Worm (Caenorhabditis elegans): ENCODE measurements around the gene F23B12.4.
A peak's percentile ranks its signal among the peaks of the same experiment; 100 is the strongest.

Gene F23B12.4

ce11 chrV:14423268-14423667 is 17.7 kb upstream of the F23B12.4 start, which contains the start of gene rpoa-12 (continued):
- no peak for TF ChIP-seq B0019.2 (GFP tag; conservative IDR thresholded peaks at IDR 0.05)
- peak; percentile 42; the same call in 1 of the 2 replicates for TF ChIP-seq mcd-1 (GFP tag; IDR thresholded peaks at IDR 0.05)
- TF ChIP-seq ceh-100 (GFP tag; IDR thresholded peaks at IDR 0.05) = peak; percentile 88
- no peak for TF ChIP-seq snpc-1.3 (tag; optimal IDR thresholded peaks at IDR 0.05; ENCODE audit: insufficient read depth)
- no peak for TF ChIP-seq hmg-1.2 (GFP tag; IDR thresholded peaks at IDR 0.05)
- no peak for TF ChIP-seq T07F8.4 (tag; optimal IDR thresholded peaks at IDR 0.05)
- TF ChIP-seq K12H6.12 (tag; optimal IDR thresholded peaks at IDR 0.05) = peak; percentile 17
- no peak for TF ChIP-seq F57A8.1 (GFP tag; optimal IDR thresholded peaks at IDR 0.05)
- TF ChIP-seq tbx-9 (tag; optimal IDR thresholded peaks at IDR 0.05; ENCODE audit: borderline replicate concordance) = no peak
- no peak for TF ChIP-seq egl-44 (GFP tag; IDR thresholded peaks at IDR 0.05)
- TF ChIP-seq nfya-1 (tag; optimal IDR thresholded peaks at IDR 0.05; ENCODE audit: borderline replicate concordance, insufficient read depth) = no peak
- TF ChIP-seq ztf-18 (tag; optimal IDR thresholded peaks at IDR 0.05) = peak; percentile 5
- TF ChIP-seq ceh-27 (GFP tag; optimal IDR thresholded peaks at IDR 0.05) = peak; percentile 39
- TF ChIP-seq zfh-2 (GFP tag; conservative IDR thresholded peaks at IDR 0.05) = no peak
- TF ChIP-seq Y67H2A.10 (GFP tag; conservative IDR thresholded peaks at IDR 0.05) = no peak

- TF ChIP-seq rpc-1 (optimal IDR thresholded peaks at IDR 0.05) (peak; percentile 11), rpc-1 (tag; optimal IDR thresholded peaks at IDR 0.05) (no peak), madf-6 (GFP tag; IDR thresholded peaks at IDR 0.05) (peak; percentile 31; the same call in 1 of the 2 replicates), ceh-100 (GFP tag; IDR thresholded peaks at IDR 0.05) (peak; percentile 78), mcd-1 (GFP tag; IDR thresholded peaks at IDR 0.05) (0 out of 2 replicates have a peak, but pooled peaks have one; percentile 20), unc-62 (GFP tag; optimal IDR thresholded peaks at IDR 0.05) (no peak), lsy-27 (tag; optimal IDR thresholded peaks at IDR 0.05; ENCODE audit: borderline replicate concordance, insufficient read depth) (no peak), snpc-3.4 (tag; optimal IDR thresholded peaks at IDR 0.05) (peak; percentile 14), cebp-2 (GFP tag; IDR thresholded peaks at IDR 0.05) (no peak)
Measured at ce11 chrV:14424958-14425492, 15.9 kb upstream of the F23B12.4 start, which contains the start of gene rrsr-1. Gene rrsr-1, minus strand, starts transcription at chrV:14425008.

ce11 chrV:14426013-14426412 is 14.9 kb upstream of the F23B12.4 start:
- TF ChIP-seq snpc-4 (GFP tag; optimal IDR thresholded peaks at IDR 0.05) = no peak
- TF ChIP-seq snpc-4 (tag; optimal IDR thresholded peaks at IDR 0.05) = no peak
- no peak for TF ChIP-seq madf-8 (GFP tag; conservative IDR thresholded peaks at IDR 0.05)
- TF ChIP-seq rpc-1 (optimal IDR thresholded peaks at IDR 0.05) = no peak
- TF ChIP-seq rpc-1 (tag; optimal IDR thresholded peaks at IDR 0.05) = no peak
- TF ChIP-seq Y56A3A.18 (GFP tag; IDR thresholded peaks at IDR 0.05) = no peak
- no peak for TF ChIP-seq F57A8.1 (GFP tag; optimal IDR thresholded peaks at IDR 0.05)
- no peak for TF ChIP-seq D2030.7 (GFP tag; IDR thresholded peaks at IDR 0.05)
- no peak for TF ChIP-seq ztf-28 (GFP tag; IDR thresholded peaks at IDR 0.05)
- no peak for TF ChIP-seq F55B11.4 (tag; optimal IDR thresholded peaks at IDR 0.05; ENCODE audit: borderline replicate concordance, insufficient read depth)
- TF ChIP-seq gei-17 (GFP tag; optimal IDR thresholded peaks at IDR 0.05) = no peak
- no peak for TF ChIP-seq ceh-58 (GFP tag; IDR thresholded peaks at IDR 0.05)
- TF ChIP-seq ztf-25 (GFP tag; IDR thresholded peaks at IDR 0.05) = no peak
- no peak for TF ChIP-seq efl-1 (GFP tag; optimal IDR thresholded peaks at IDR 0.05)

Measured in whole organism, young adult.